Fruit fly (Drosophila melanogaster) whole organism, embryonic: ENCODE results near the gene spn-B.

Experiments used
- ATbp ChIP-seq: fragments of 200-800 bp; sonication (Bioruptor generic); optimal IDR thresholded peaks from 2 replicates; lab custom pipeline; 2017; ENCODE audit warnings: missing biosample characterization, mild to moderate bottlenecking, missing genetic modification characterization, missing genetic modification reagents
- Asciz ChIP-seq: fragments of 200-800 bp; sonication (Bioruptor generic); optimal IDR thresholded peaks from 2 replicates; lab custom pipeline; 2017; ENCODE audit warnings: missing biosample characterization, mild to moderate bottlenecking, missing genetic modification characterization, missing genetic modification reagents
- CG10431 ChIP-seq: fragments of 200-800 bp; sonication (Bioruptor generic); optimal IDR thresholded peaks from 3 replicates; lab custom pipeline; 2018; ENCODE audit warnings: missing biosample characterization, mild to moderate bottlenecking, missing genetic modification characterization
- CG10959 ChIP-seq: fragments of 200-800 bp; sonication (Bioruptor generic); IDR thresholded peaks from 2 replicates; pipeline ENCODE4 v1.3.6; 2022; ENCODE audit warnings: missing biosample characterization, missing genetic modification characterization
- CG13296 ChIP-seq: fragments of 200-800 bp; sonication (Bioruptor generic); optimal IDR thresholded peaks from 3 replicates; lab custom pipeline; 2018; ENCODE audit warnings: missing biosample characterization, mild to moderate bottlenecking, missing genetic modification characterization
- CG14667 ChIP-seq: fragments of 200-800 bp; sonication (Bioruptor generic); IDR thresholded peaks from 2 replicates; pipeline ENCODE4 v1.3.6; 2022; ENCODE audit warnings: missing biosample characterization, missing genetic modification characterization
- CG14965 ChIP-seq: fragments of 200-800 bp; sonication (Bioruptor generic); optimal IDR thresholded peaks from 2 replicates; lab custom pipeline; 2016; ENCODE audit warnings: missing biosample characterization, missing genetic modification characterization, borderline replicate concordance
- CG15479 ChIP-seq: fragments of 200-800 bp; sonication (Bioruptor generic); optimal IDR thresholded peaks from 3 replicates; lab custom pipeline; 2019; ENCODE audit warnings: missing biosample characterization, mild to moderate bottlenecking, missing genetic modification characterization, moderate library complexity
- CG16779 ChIP-seq: fragments of 200-800 bp; sonication (Bioruptor generic); IDR thresholded peaks from 2 replicates; pipeline ENCODE4 v1.3.6; 2022; ENCODE audit warnings: missing biosample characterization, missing genetic modification characterization
- CG17612 ChIP-seq: fragments of 200-800 bp; sonication (Bioruptor generic); IDR thresholded peaks from 2 replicates; pipeline ENCODE4 v1.3.6; 2022; ENCODE audit warnings: missing biosample characterization, missing genetic modification characterization
- CG17829 ChIP-seq: fragments of 200-800 bp; optimal IDR thresholded peaks from 2 replicates; lab custom pipeline; 2019; ENCODE audit warnings: missing biosample characterization, mild to moderate bottlenecking, missing genetic modification characterization, moderate library complexity
- CG2120 ChIP-seq: fragments of 200-800 bp; sonication (Bioruptor generic); optimal IDR thresholded peaks from 3 replicates; lab custom pipeline; 2016; ENCODE audit warnings: missing biosample characterization, missing genetic modification characterization
- CG31388 ChIP-seq: fragments of 200-800 bp; sonication (Bioruptor generic); optimal IDR thresholded peaks from 2 replicates; lab custom pipeline; 2016; ENCODE audit warnings: missing biosample characterization, missing genetic modification characterization
- CG3995 ChIP-seq: fragments of 200-800 bp; sonication (Bioruptor generic); optimal IDR thresholded peaks from 3 replicates; lab custom pipeline; 2016; ENCODE audit warnings: missing biosample characterization, missing genetic modification characterization
- CG43689 ChIP-seq: fragments of 200-800 bp; sonication (Bioruptor generic); IDR thresholded peaks from 2 replicates; pipeline ENCODE4 v1.3.6; 2022; ENCODE audit warnings: missing biosample characterization, missing genetic modification characterization
- CG6272 ChIP-seq: fragments of 200-800 bp; sonication (Bioruptor generic); IDR thresholded peaks from 2 replicates; pipeline ENCODE4 v1.3.6; 2022; ENCODE audit warnings: missing biosample characterization, missing genetic modification characterization
- CG8290 ChIP-seq, 3 experiments: fragments of 200-800 bp; sonication (Bioruptor generic); optimal IDR thresholded peaks; 2 replicates each; lab custom pipeline; 2016 to 2019; ENCODE audit warnings: missing biosample characterization in 3 of 3, missing genetic modification characterization in 3 of 3, mild to moderate bottlenecking in 2 of 3, moderate library complexity in 1 of 3
- CTCF ChIP-seq: fragments of 200-800 bp; sonication (Bioruptor generic); optimal IDR thresholded peaks from 2 replicates; lab custom pipeline; 2017; ENCODE audit warnings: missing biosample characterization, mild to moderate bottlenecking, missing genetic modification characterization, moderate library complexity
- CkIIα-i1 ChIP-seq: fragments of 200-800 bp; sonication (Bioruptor generic); IDR thresholded peaks from 2 replicates; pipeline ENCODE4 v1.3.6; 2022; ENCODE audit warnings: missing biosample characterization, missing genetic modification characterization
- Dfd ChIP-seq, 2 experiments: fragments of >200 bp; optimal IDR thresholded peaks; 2 replicates each; lab custom pipeline; 2017; ENCODE audit warnings: missing biosample characterization in 2 of 2, missing genetic modification characterization in 2 of 2
- Ets65A ChIP-seq: fragments of 200-800 bp; sonication (Bioruptor generic); peaks from one replicate; lab custom pipeline; 2016; ENCODE audit warnings: missing biosample characterization, missing genetic modification characterization
- GATAe ChIP-seq: fragments of 200-800 bp; sonication (Bioruptor generic); conservative IDR thresholded peaks from 2 replicates; pipeline ENCODE4 v1.3.6; 2022; ENCODE audit warnings: missing biosample characterization, missing genetic modification characterization
- H15 ChIP-seq: fragments of 200-800 bp; sonication (Bioruptor generic); IDR thresholded peaks from 3 replicates; pipeline ENCODE4 v1.3.6; 2022; ENCODE audit warnings: missing biosample characterization, missing genetic modification characterization
- Hmx ChIP-seq: fragments of 200-800 bp; sonication (Bioruptor generic); optimal IDR thresholded peaks from 2 replicates; lab custom pipeline; 2016; ENCODE audit warnings: missing biosample characterization, missing genetic modification characterization
- Max ChIP-seq: fragments of 200-800 bp; sonication (Bioruptor generic); optimal IDR thresholded peaks from 2 replicates; lab custom pipeline; 2016; ENCODE audit warnings: missing biosample characterization, mild to moderate bottlenecking, missing genetic modification characterization
- Meics ChIP-seq: fragments of 200-800 bp; sonication (Bioruptor generic); optimal IDR thresholded peaks from 2 replicates; lab custom pipeline; 2017; ENCODE audit warnings: missing biosample characterization, mild to moderate bottlenecking, missing genetic modification characterization
- Mrtf ChIP-seq: fragments of 200-800 bp; sonication (Bioruptor generic); IDR thresholded peaks from 3 replicates; pipeline ENCODE4 v1.3.6; 2022; ENCODE audit warnings: missing biosample characterization, missing genetic modification characterization
- Myb ChIP-seq: fragments of 200-800 bp; sonication (Bioruptor generic); optimal IDR thresholded peaks from 2 replicates; lab custom pipeline; 2016; ENCODE audit warnings: missing biosample characterization, missing genetic modification characterization
- Neu2 ChIP-seq: fragments of 200-800 bp; sonication (Bioruptor generic); optimal IDR thresholded peaks from 3 replicates; lab custom pipeline; 2016; ENCODE audit warnings: missing biosample characterization, missing genetic modification characterization, borderline replicate concordance
- Nf-YA ChIP-seq: fragments of 200-800 bp; sonication (Bioruptor generic); IDR thresholded peaks from 2 replicates; pipeline ENCODE4 v1.3.6; 2022; ENCODE audit warnings: missing biosample characterization, missing genetic modification characterization
- Side ChIP-seq: fragments of 200-800 bp; sonication (Bioruptor generic); optimal IDR thresholded peaks from 2 replicates; lab custom pipeline; 2016; ENCODE audit warnings: missing biosample characterization, missing genetic modification characterization
- Taf1 ChIP-seq: fragments of 200-800 bp; sonication (Bioruptor generic); IDR thresholded peaks from 2 replicates; pipeline ENCODE4 v1.3.6; 2022; ENCODE audit warnings: missing biosample characterization, missing genetic modification characterization
- YL-1 ChIP-seq: fragments of 200-800 bp; sonication (Bioruptor generic); optimal IDR thresholded peaks from 3 replicates; lab custom pipeline; 2017; ENCODE audit warnings: missing biosample characterization, mild to moderate bottlenecking, missing genetic modification characterization
- ato ChIP-seq: fragments of 200-800 bp; sonication (Bioruptor generic); IDR thresholded peaks from 2 replicates; pipeline ENCODE4 v1.3.6; 2022; ENCODE audit warnings: missing biosample characterization, missing genetic modification characterization; ENCODE audit not compliant: partially characterized antibody
- crol ChIP-seq: fragments of 200-800 bp; sonication (Bioruptor generic); IDR thresholded peaks from 2 replicates; pipeline ENCODE4 v1.3.6; 2022; ENCODE audit warnings: missing biosample characterization, missing genetic modification characterization
- dpn ChIP-seq, 2 experiments: fragments of 200-800 bp; sonication (Bioruptor generic); optimal IDR thresholded peaks; 3 replicates each; lab custom pipeline; 2016; ENCODE audit warnings: missing biosample characterization in 2 of 2, missing genetic modification characterization in 2 of 2
- ems ChIP-seq: fragments of 200-800 bp; sonication (Bioruptor generic); optimal IDR thresholded peaks from 3 replicates; lab custom pipeline; 2016; ENCODE audit warnings: missing biosample characterization, missing genetic modification characterization
- eve ChIP-seq, 2 experiments: fragments of >200 bp; optimal IDR thresholded peaks; 2 replicates each; lab custom pipeline; 2017; ENCODE audit warnings: missing biosample characterization in 2 of 2, missing genetic modification characterization in 2 of 2
- fu2 ChIP-seq: fragments of 200-800 bp; sonication (Bioruptor generic); optimal IDR thresholded peaks from 2 replicates; lab custom pipeline; 2016; ENCODE audit warnings: missing biosample characterization, missing genetic modification characterization
- gcm2 ChIP-seq: fragments of 200-800 bp; sonication (Bioruptor generic); optimal IDR thresholded peaks from 2 replicates; lab custom pipeline; 2016; ENCODE audit warnings: missing biosample characterization, missing genetic modification characterization
- gro ChIP-seq: fragments of 200-800 bp; sonication (Bioruptor generic); optimal IDR thresholded peaks from 2 replicates; lab custom pipeline; 2016; ENCODE audit warnings: missing biosample characterization, missing genetic modification characterization
- gsb ChIP-seq: fragments of 200-800 bp; sonication (Bioruptor generic); IDR thresholded peaks from 2 replicates; pipeline ENCODE4 v1.3.6; 2022; ENCODE audit warnings: missing biosample characterization, missing genetic modification characterization
- hb ChIP-seq: fragments of 200-800 bp; sonication (Bioruptor generic); IDR thresholded peaks from 3 replicates; pipeline ENCODE4 v1.3.6; 2022; ENCODE audit warnings: missing biosample characterization, missing genetic modification characterization; ENCODE audit not compliant: partially characterized antibody
- kay ChIP-seq: fragments of 200-800 bp; sonication (Bioruptor generic); optimal IDR thresholded peaks from 2 replicates; lab custom pipeline; 2016; ENCODE audit warnings: missing biosample characterization, missing genetic modification characterization
- repo ChIP-seq: fragments of 200-800 bp; sonication (Bioruptor generic); optimal IDR thresholded peaks from 2 replicates; lab custom pipeline; 2016; ENCODE audit warnings: missing biosample characterization, missing genetic modification characterization
- rib ChIP-seq: fragments of 200-800 bp; sonication (Bioruptor generic); IDR thresholded peaks from 2 replicates; pipeline ENCODE4 v1.3.6; 2022; ENCODE audit warnings: missing biosample characterization, missing genetic modification characterization
- sd ChIP-seq: fragments of 200-800 bp; sonication (Bioruptor generic); optimal IDR thresholded peaks from 3 replicates; lab custom pipeline; 2018; ENCODE audit warnings: missing biosample characterization, mild to moderate bottlenecking, missing genetic modification characterization, moderate library complexity
- sima ChIP-seq: fragments of 200-800 bp; sonication (Bioruptor generic); optimal IDR thresholded peaks from 2 replicates; lab custom pipeline; 2016; ENCODE audit warnings: missing biosample characterization, missing genetic modification characterization
- sob ChIP-seq: fragments of 200-800 bp; sonication (Bioruptor generic); IDR thresholded peaks from 2 replicates; pipeline ENCODE4 v1.3.6; 2022; ENCODE audit warnings: missing biosample characterization, missing genetic modification characterization
- tll ChIP-seq, 2 experiments: fragments of 200-800 bp in 1 of 2; fragments of >200 bp in 1 of 2; sonication (Bioruptor generic) in 1 of 2; optimal IDR thresholded peaks; 2 replicates each; lab custom pipeline; 2017 to 2019; ENCODE audit warnings: missing biosample characterization in 2 of 2, missing genetic modification characterization in 2 of 2, mild to moderate bottlenecking in 1 of 2, moderate library complexity in 1 of 2
- usp ChIP-seq: fragments of >200 bp; optimal IDR thresholded peaks from 2 replicates; lab custom pipeline; 2017; ENCODE audit warnings: missing biosample characterization, missing genetic modification characterization
- wdn ChIP-seq: fragments of 200-800 bp; sonication (Bioruptor generic); IDR thresholded peaks from 2 replicates; pipeline ENCODE4 v1.3.6; 2022; ENCODE audit warnings: missing biosample characterization, missing genetic modification characterization

spn-B gene

dm6 chr3R:14353733-14354152, 25.9 kb downstream of the spn-B start (continued):
- TF ChIP-seq fu2 (no peak), ATbp (GFP tag; lab: Kevin White, UChicago) (peak; percentile 75), sob (GFP tag; lab: Robert Waterston, UW) (peak; percentile 61), usp (GFP tag; lab: Kevin White, UChicago) (no peak), YL-1 (GFP tag; lab: Kevin White, UChicago) (no peak), sd (tag; lab: Kevin White, UChicago) (peak; percentile 22), CG2120 (GFP tag; lab: Kevin White, UChicago) (peak; percentile 39), CG6272 (GFP tag; lab: Robert Waterston, UW) (no peak), CG14667 (GFP tag; lab: Robert Waterston, UW) (0 out of 2 replicates have a peak, but pooled peaks have one; percentile 25), wdn (GFP tag; lab: Robert Waterston, UW) (no peak), ems (GFP tag; lab: Kevin White, UChicago) (no peak), Myb (GFP tag; lab: Kevin White, UChicago) (no peak), ato (GFP tag; lab: Robert Waterston, UW) (no peak), Ets65A (no peak), CG3995 (GFP tag; lab: Kevin White, UChicago) (no peak), hb (GFP tag; lab: Robert Waterston, UW) (no peak), eve (GFP tag; optimal IDR thresholded peaks at IDR 0.05; lab: Kevin White, UChicago) (peak in 1 of 2 experiments; percentile 60), Nf-YA (GFP tag; lab: Robert Waterston, UW) (no peak), CG31388 (no peak), CG15479 (GFP tag; lab: Kevin White, UChicago) (no peak), CG17612 (no peak), CG14965 (GFP tag; lab: Kevin White, UChicago) (no peak), Mrtf (no peak), Meics (GFP tag; lab: Kevin White, UChicago) (peak; percentile 85), rib (GFP tag; lab: Robert Waterston, UW) (0 out of 2 replicates have a peak, but pooled peaks have one; percentile 35), Max (GFP tag; lab: Kevin White, UChicago) (peak; percentile 14), CkIIα-i1 (GFP tag; lab: Robert Waterston, UW) (no peak), Taf1 (GFP tag; lab: Robert Waterston, UW) (peak; percentile 68), tll (GFP tag; optimal IDR thresholded peaks at IDR 0.05; lab: Kevin White, UChicago) (no peak), H15 (GFP tag; lab: Robert Waterston, UW) (peak; percentile 30; the same call in 1 of the 3 replicates), kay (GFP tag; lab: Kevin White, UChicago) (no peak), CG43689 (GFP tag; lab: Robert Waterston, UW) (no peak), Hmx (GFP tag; lab: Kevin White, UChicago) (no peak), gcm2 (GFP tag; lab: Kevin White, UChicago) (no peak), Side (GFP tag; lab: Kevin White, UChicago) (no peak), repo (no peak), CG8290 (GFP tag; optimal IDR thresholded peaks at IDR 0.05; lab: Kevin White, UChicago) (no peak), CG8290 (tag; optimal IDR thresholded peaks at IDR 0.05; lab: Kevin White, UChicago) (no peak), Dfd (GFP tag; optimal IDR thresholded peaks at IDR 0.05; lab: Kevin White, UChicago) (no peak), CG16779 (GFP tag; lab: Robert Waterston, UW) (no peak), crol (no peak), gro (GFP tag; lab: Kevin White, UChicago) (no peak), Neu2 (no peak), CTCF (GFP tag; lab: Kevin White, UChicago) (peak; percentile 35), CG13296 (GFP tag; lab: Kevin White, UChicago) (peak; percentile 81), dpn (GFP tag; optimal IDR thresholded peaks at IDR 0.05; lab: Kevin White, UChicago) (peak in 1 of 2 experiments; percentile 38), CG10431 (GFP tag; lab: Kevin White, UChicago) (no peak), gsb (GFP tag; lab: Robert Waterston, UW) (0 out of 2 replicates have a peak, but pooled peaks have one; percentile 28), CG17829 (tag; lab: Kevin White, UChicago) (peak; percentile 84), Asciz (peak; percentile 85), CG10959 (GFP tag; lab: Robert Waterston, UW) (no peak), sima (GFP tag; lab: Kevin White, UChicago) (no peak), GATAe (GFP tag; lab: Robert Waterston, UW) (0 out of 2 replicates have a peak, but pooled peaks have one; percentile 16)
